Fruit fly (Drosophila melanogaster) whole organism, embryonic: Measurements from ENCODE around the gene CG13694.

Experiments
- Antp ChIP-seq: fragments of 200-800 bp; sonication (Bioruptor generic); optimal IDR thresholded peaks from 3 replicates; lab custom pipeline; 2016; ENCODE audit warnings: missing biosample characterization, missing genetic modification characterization
- Asciz ChIP-seq: fragments of 200-800 bp; sonication (Bioruptor generic); optimal IDR thresholded peaks from 2 replicates; lab custom pipeline; 2017; ENCODE audit warnings: missing biosample characterization, mild to moderate bottlenecking, missing genetic modification characterization, missing genetic modification reagents
- B-H2 ChIP-seq: fragments of 200-800 bp; sonication (Bioruptor generic); optimal IDR thresholded peaks from 2 replicates; lab custom pipeline; 2018; ENCODE audit warnings: missing biosample characterization, mild to moderate bottlenecking, missing genetic modification characterization
- BEAF-32 ChIP-seq: fragments of 200-800 bp; sonication (Bioruptor generic); optimal IDR thresholded peaks from 3 replicates; lab custom pipeline; 2017; ENCODE audit warnings: missing biosample characterization, missing genetic modification characterization, mild to moderate bottlenecking, moderate library complexity, missing genetic modification reagents
- CG10366 ChIP-seq: fragments of 200-800 bp; sonication (Bioruptor generic); IDR thresholded peaks from 2 replicates; pipeline ENCODE4 v1.3.6; 2022; ENCODE audit warnings: missing biosample characterization, missing genetic modification characterization
- CG11247 ChIP-seq: fragments of 200-800 bp; sonication (Bioruptor generic); IDR thresholded peaks from 2 replicates; pipeline ENCODE4 v1.3.6; 2022; ENCODE audit warnings: missing biosample characterization, missing genetic modification characterization
- CG12071 ChIP-seq: fragments of 200-800 bp; sonication (Bioruptor generic); optimal IDR thresholded peaks from 3 replicates; lab custom pipeline; 2018; ENCODE audit warnings: missing biosample characterization, mild to moderate bottlenecking, missing genetic modification characterization
- CG12236 ChIP-seq: fragments of 200-800 bp; sonication (Bioruptor generic); optimal IDR thresholded peaks from 2 replicates; lab custom pipeline; 2016; ENCODE audit warnings: missing biosample characterization, missing genetic modification characterization
- CG12769 ChIP-seq: fragments of 200-800 bp; sonication (Bioruptor generic); optimal IDR thresholded peaks from 2 replicates; lab custom pipeline; 2019; ENCODE audit warnings: missing biosample characterization, mild to moderate bottlenecking, missing genetic modification characterization, moderate library complexity
- CG2712 ChIP-seq: fragments of 200-800 bp; optimal IDR thresholded peaks from 3 replicates; lab custom pipeline; 2019; ENCODE audit warnings: missing biosample characterization, mild to moderate bottlenecking, missing genetic modification characterization, moderate library complexity
- CG30403 ChIP-seq: fragments of 200-800 bp; sonication (Bioruptor generic); optimal IDR thresholded peaks from 3 replicates; lab custom pipeline; 2016; ENCODE audit warnings: missing biosample characterization, missing genetic modification characterization
- CG32532 ChIP-seq: fragments of 200-800 bp; sonication (Bioruptor generic); IDR thresholded peaks from 2 replicates; pipeline ENCODE4 v1.3.6; 2022; ENCODE audit warnings: missing biosample characterization, missing genetic modification characterization
- CG7372 ChIP-seq: fragments of 200-800 bp; sonication (Bioruptor generic); IDR thresholded peaks from 2 replicates; pipeline ENCODE4 v1.3.6; 2022; ENCODE audit warnings: missing biosample characterization, missing genetic modification characterization
- CG8089 ChIP-seq: fragments of 200-800 bp; sonication (Bioruptor generic); optimal IDR thresholded peaks from 3 replicates; lab custom pipeline; 2016; ENCODE audit warnings: missing biosample characterization, missing genetic modification characterization
- CG8944 ChIP-seq: fragments of 200-800 bp; sonication (Bioruptor generic); optimal IDR thresholded peaks from 3 replicates; lab custom pipeline; 2016; ENCODE audit warnings: missing biosample characterization, missing genetic modification characterization
- Dbx ChIP-seq: fragments of 200-800 bp; sonication (Bioruptor generic); IDR thresholded peaks from 3 replicates; pipeline ENCODE4 v1.3.6; 2022; ENCODE audit warnings: missing biosample characterization, missing genetic modification characterization
- Doc2 ChIP-seq: fragments of 200-800 bp; sonication (Bioruptor generic); IDR thresholded peaks from 2 replicates; pipeline ENCODE4 v1.3.6; 2022; ENCODE audit warnings: missing biosample characterization, missing genetic modification characterization
- Ets97D ChIP-seq: fragments of 200-800 bp; sonication (Bioruptor generic); optimal IDR thresholded peaks from 3 replicates; lab custom pipeline; 2016; ENCODE audit warnings: missing biosample characterization, missing genetic modification characterization
- Hsf ChIP-seq: fragments of 200-800 bp; sonication (Bioruptor generic); optimal IDR thresholded peaks from 3 replicates; lab custom pipeline; 2016; ENCODE audit warnings: missing biosample characterization, missing genetic modification characterization
- Max ChIP-seq: fragments of 200-800 bp; sonication (Bioruptor generic); optimal IDR thresholded peaks from 2 replicates; lab custom pipeline; 2016; ENCODE audit warnings: missing biosample characterization, mild to moderate bottlenecking, missing genetic modification characterization
- Optix ChIP-seq: fragments of 200-800 bp; sonication (Bioruptor generic); IDR thresholded peaks from 3 replicates; pipeline ENCODE4 v1.3.6; 2022; ENCODE audit warnings: missing biosample characterization, missing genetic modification characterization
- Pdp1 ChIP-seq, 2 experiments: fragments of 200-800 bp; sonication (Bioruptor generic); optimal IDR thresholded peaks; 3 replicates each; lab custom pipeline; 2016; ENCODE audit warnings: missing biosample characterization in 2 of 2, missing genetic modification characterization in 2 of 2, mild to moderate bottlenecking in 1 of 2, moderate library complexity in 1 of 2
- Sox100B ChIP-seq: fragments of 200-800 bp; sonication (Bioruptor generic); optimal IDR thresholded peaks from 3 replicates; lab custom pipeline; 2018; ENCODE audit warnings: missing biosample characterization, mild to moderate bottlenecking, missing genetic modification characterization
- Sox102F ChIP-seq: fragments of 200-800 bp; sonication (Bioruptor generic); optimal IDR thresholded peaks from 2 replicates; lab custom pipeline; 2018; ENCODE audit warnings: missing biosample characterization, mild to moderate bottlenecking, missing genetic modification characterization, moderate library complexity
- Sry-δ ChIP-seq: fragments of 200-800 bp; sonication (Bioruptor generic); optimal IDR thresholded peaks from 2 replicates; lab custom pipeline; 2016; ENCODE audit warnings: missing biosample characterization, missing genetic modification characterization
- ase ChIP-seq: fragments of 200-800 bp; sonication (Bioruptor generic); IDR thresholded peaks from 3 replicates; pipeline ENCODE4 v1.3.6; 2022; ENCODE audit warnings: missing biosample characterization, missing genetic modification characterization
- bbx ChIP-seq: fragments of 200-800 bp; sonication (Bioruptor generic); IDR thresholded peaks from 2 replicates; pipeline ENCODE4 v1.3.6; 2022; ENCODE audit warnings: missing biosample characterization, missing genetic modification characterization; ENCODE audit not compliant: partially characterized antibody
- chif ChIP-seq, 2 experiments: fragments of 200-800 bp; sonication (Bioruptor generic); optimal IDR thresholded peaks; 3 replicates each; lab custom pipeline; 2016; ENCODE audit warnings: missing biosample characterization in 2 of 2, missing genetic modification characterization in 2 of 2
- chinmo ChIP-seq: fragments of 200-800 bp; sonication (Bioruptor generic); IDR thresholded peaks from 4 replicates; pipeline ENCODE4 v1.3.6; 2022; ENCODE audit warnings: missing biosample characterization, missing genetic modification characterization; ENCODE audit not compliant: partially characterized antibody
- cwo ChIP-seq: fragments of 200-800 bp; sonication (Bioruptor generic); optimal IDR thresholded peaks from 3 replicates; lab custom pipeline; 2017; ENCODE audit warnings: missing biosample characterization, missing genetic modification characterization, mild to moderate bottlenecking, moderate library complexity, missing genetic modification reagents
- dati ChIP-seq: fragments of 200-800 bp; sonication (Bioruptor generic); IDR thresholded peaks from 2 replicates; pipeline ENCODE4 v1.3.6; 2022; ENCODE audit warnings: missing biosample characterization, missing genetic modification characterization
- exex ChIP-seq: fragments of 200-800 bp; sonication (Bioruptor generic); optimal IDR thresholded peaks from 4 replicates; lab custom pipeline; 2018; ENCODE audit warnings: missing biosample characterization, mild to moderate bottlenecking, missing genetic modification characterization, moderate library complexity
- fd3F ChIP-seq: fragments of 200-800 bp; sonication (Bioruptor generic); optimal IDR thresholded peaks from 2 replicates; lab custom pipeline; 2018; ENCODE audit warnings: missing biosample characterization, mild to moderate bottlenecking, missing genetic modification characterization, moderate library complexity
- fu2 ChIP-seq: fragments of 200-800 bp; sonication (Bioruptor generic); optimal IDR thresholded peaks from 2 replicates; lab custom pipeline; 2016; ENCODE audit warnings: missing biosample characterization, missing genetic modification characterization
- gem ChIP-seq: fragments of 200-800 bp; sonication (Bioruptor generic); optimal IDR thresholded peaks from 2 replicates; lab custom pipeline; 2019; ENCODE audit warnings: missing biosample characterization, mild to moderate bottlenecking, missing genetic modification characterization, moderate library complexity
- gsb-n ChIP-seq: fragments of 200-800 bp; sonication (Bioruptor generic); optimal IDR thresholded peaks from 3 replicates; lab custom pipeline; 2018; ENCODE audit warnings: missing biosample characterization, mild to moderate bottlenecking, missing genetic modification characterization
- lbe ChIP-seq: fragments of 200-800 bp; sonication (Bioruptor generic); optimal IDR thresholded peaks from 2 replicates; lab custom pipeline; 2016; ENCODE audit warnings: missing biosample characterization, mild to moderate bottlenecking, missing genetic modification characterization
- lmd ChIP-seq: fragments of 200-800 bp; sonication (Bioruptor generic); IDR thresholded peaks from 2 replicates; pipeline ENCODE4 v1.3.6; 2022; ENCODE audit warnings: missing biosample characterization, missing genetic modification characterization
- lov ChIP-seq, 2 experiments: fragments of 200-800 bp in 1 of 2; fragments of >200 bp in 1 of 2; sonication (Bioruptor generic) in 1 of 2; IDR thresholded peaks in 1 of 2; optimal IDR thresholded peaks in 1 of 2; 2 replicates in 1 of 2; 3 replicates in 1 of 2; pipeline versions ENCODE4 v1.3.6 to Lab custom; 2017 to 2022; ENCODE audit warnings: missing biosample characterization in 1 of 2, missing genetic modification characterization in 1 of 2
- nerfin-2 ChIP-seq: fragments of 200-800 bp; sonication (Bioruptor generic); IDR thresholded peaks from 2 replicates; pipeline ENCODE4 v1.3.6; 2022; ENCODE audit warnings: missing biosample characterization, missing genetic modification characterization; ENCODE audit not compliant: partially characterized antibody
- pum ChIP-seq: fragments of 200-800 bp; sonication (Bioruptor generic); optimal IDR thresholded peaks from 2 replicates; lab custom pipeline; 2016; ENCODE audit warnings: missing biosample characterization, missing genetic modification characterization
- sd ChIP-seq: fragments of 200-800 bp; sonication (Bioruptor generic); optimal IDR thresholded peaks from 3 replicates; lab custom pipeline; 2018; ENCODE audit warnings: missing biosample characterization, mild to moderate bottlenecking, missing genetic modification characterization, moderate library complexity
- slbo ChIP-seq: fragments of 200-800 bp; sonication (Bioruptor generic); IDR thresholded peaks from 2 replicates; pipeline ENCODE4 v1.3.6; 2022; ENCODE audit warnings: missing biosample characterization, missing genetic modification characterization
- stc ChIP-seq: fragments of 200-800 bp; sonication (Bioruptor generic); IDR thresholded peaks from 2 replicates; pipeline ENCODE4 v1.3.6; 2022; ENCODE audit warnings: missing biosample characterization, missing genetic modification characterization
- tgo ChIP-seq: fragments of 200-800 bp; sonication (Bioruptor generic); IDR thresholded peaks from 3 replicates; pipeline ENCODE4 v1.3.6; 2022; ENCODE audit warnings: missing biosample characterization, missing genetic modification characterization
- tna ChIP-seq: fragments of 200-800 bp; sonication (Bioruptor generic); IDR thresholded peaks from 2 replicates; pipeline ENCODE4 v1.3.6; 2022; ENCODE audit warnings: missing biosample characterization, missing genetic modification characterization; ENCODE audit not compliant: partially characterized antibody

Gene CG13694

DNA sequence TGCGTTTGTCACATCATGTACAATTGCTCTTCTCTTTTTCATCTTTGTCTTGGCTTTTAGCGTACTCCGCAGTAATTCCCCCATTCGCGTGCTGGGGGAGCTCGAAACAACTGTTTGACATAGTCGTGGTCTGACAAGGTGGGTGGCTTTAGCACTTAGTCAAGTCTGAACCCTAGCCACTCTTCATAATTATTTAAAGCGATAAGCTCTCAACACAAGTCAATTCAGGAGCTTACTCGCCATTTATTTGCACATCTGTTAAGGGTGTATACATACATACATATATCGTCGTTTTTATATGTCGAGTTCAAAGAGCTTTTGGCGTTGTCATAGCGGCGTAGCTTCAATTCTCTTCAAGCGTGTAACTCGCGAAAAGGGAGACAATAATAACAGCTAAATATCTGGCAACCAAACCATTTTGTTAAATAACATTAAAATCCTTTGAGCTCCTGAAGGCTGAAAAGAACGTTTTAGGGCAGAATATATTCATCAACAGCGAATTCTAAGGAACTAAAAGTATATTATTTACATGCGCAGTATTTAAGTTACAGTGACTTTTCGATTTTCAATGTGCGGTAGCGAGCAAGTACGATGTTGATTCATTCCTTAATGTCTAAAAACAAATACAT, 42.4 kb downstream of the CG13694 start (continued):
- TF ChIP-seq dati (no peak), CG11247 (GFP tag; lab: Robert Waterston, UW) (no peak), Hsf (GFP tag; lab: Kevin White, UChicago) (no peak), nerfin-2 (GFP tag; lab: Robert Waterston, UW) (no peak), gsb-n (tag; lab: Kevin White, UChicago) (no peak), Sox100B (GFP tag; lab: Kevin White, UChicago) (no peak), CG12071 (GFP tag; lab: Kevin White, UChicago) (no peak), CG12769 (tag; lab: Kevin White, UChicago) (no peak), chinmo (0 out of 4 replicates have a peak, but pooled peaks have one; percentile 37), gem (tag; lab: Kevin White, UChicago) (no peak), pum (GFP tag; lab: Kevin White, UChicago) (no peak), CG12236 (GFP tag; lab: Kevin White, UChicago) (no peak), Antp (no peak), Pdp1 (GFP tag; optimal IDR thresholded peaks at IDR 0.05; lab: Kevin White, UChicago) (no peak)

DNA sequence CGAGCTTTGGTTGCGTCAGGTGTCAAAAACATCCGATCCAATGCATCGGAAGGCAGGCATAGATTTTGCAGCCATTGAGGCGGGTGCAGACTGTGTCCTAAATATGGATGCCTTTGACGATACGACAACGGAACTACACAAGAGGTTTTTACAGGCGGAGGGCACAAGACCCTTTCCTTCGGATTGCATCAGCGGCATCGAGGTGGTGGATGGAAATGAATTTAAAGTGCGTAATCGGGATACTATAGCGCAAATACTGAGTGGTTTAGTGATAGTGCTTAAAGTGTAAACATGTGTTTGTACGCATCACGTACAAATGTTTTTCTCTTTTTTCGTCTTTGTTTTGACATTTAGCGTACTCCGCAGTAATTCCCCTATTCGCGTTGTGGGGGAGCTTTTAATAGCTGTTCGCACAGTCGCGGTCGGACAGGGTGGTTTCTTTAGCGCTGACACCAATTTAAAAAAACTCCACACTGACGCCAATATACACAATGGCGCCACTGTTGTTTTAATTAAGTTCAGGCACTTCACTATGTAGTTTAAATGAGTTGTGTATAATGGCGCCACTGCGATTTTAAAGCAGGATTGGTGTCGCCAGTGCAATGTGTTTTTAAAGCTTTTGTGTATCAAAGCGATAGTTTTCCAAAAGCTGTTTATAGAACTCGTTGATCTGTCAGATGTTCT, 43.4 kb downstream of the CG13694 start:
- TF ChIP-seq lov (optimal IDR thresholded peaks at IDR 0.05; lab: Kevin White, UChicago) (no peak), lov (GFP tag; IDR thresholded peaks at IDR 0.05; lab: Robert Waterston, UW) (peak; percentile 63; the same call in 1 of the 3 replicates), slbo (peak; percentile 65), CG10366 (peak; percentile 94), Sox102F (peak; percentile 47), chinmo (peak; percentile 90; the same call in 3 of the 4 replicates), sd (tag; lab: Kevin White, UChicago) (peak; percentile 49), CG30403 (GFP tag; lab: Kevin White, UChicago) (peak; percentile 65), Dbx (peak; percentile 83), B-H2 (GFP tag; lab: Kevin White, UChicago) (peak; percentile 83), Ets97D (GFP tag; lab: Kevin White, UChicago) (peak; percentile 75), lbe (GFP tag; lab: Kevin White, UChicago) (peak; percentile 31), bbx (GFP tag; lab: Robert Waterston, UW) (peak; percentile 63), Sry-δ (GFP tag; lab: Kevin White, UChicago) (peak; percentile 78), lmd (GFP tag; lab: Robert Waterston, UW) (peak; percentile 25; the same call in 1 of the 2 replicates), exex (tag; lab: Kevin White, UChicago) (peak; percentile 79), ase (GFP tag; lab: Robert Waterston, UW) (0 out of 3 replicates have a peak, but pooled peaks have one; percentile 51), stc (no peak), tna (GFP tag; lab: Robert Waterston, UW) (peak; percentile 57; the same call in 1 of the 2 replicates), Optix (GFP tag; lab: Robert Waterston, UW) (no peak), CG8944 (GFP tag; lab: Kevin White, UChicago) (peak; percentile 1), CG2712 (peak; percentile 30), BEAF-32 (GFP tag; lab: Kevin White, UChicago) (peak; percentile 71), cwo (no peak), CG32532 (GFP tag; lab: Robert Waterston, UW) (peak; percentile 82; the same call in 1 of the 2 replicates), fu2 (GFP tag; lab: Kevin White, UChicago) (peak; percentile 0), Doc2 (GFP tag; lab: Robert Waterston, UW) (no peak), Max (GFP tag; lab: Kevin White, UChicago) (no peak), CG8089 (peak; percentile 33), CG7372 (GFP tag; lab: Robert Waterston, UW) (peak; percentile 22; the same call in 1 of the 2 replicates), tgo (no peak), fd3F (GFP tag; lab: Kevin White, UChicago) (no peak), chif (GFP tag; optimal IDR thresholded peaks at IDR 0.05; lab: Kevin White, UChicago) (peak in 1 of 2 experiments; percentile 41), Asciz (peak; percentile 24)
